Worm (Caenorhabditis elegans) whole organism, dauer: Measurements from ENCODE around the gene F20D1.3.

ENCODE experiments used
- unc-62 ChIP-seq: sonication (generic microtip); optimal IDR thresholded peaks from 2 replicates; lab custom pipeline; 2017; ENCODE audit warnings: missing biosample characterization, missing genetic modification reagents, missing genetic modification characterization

F20D1.3 gene

ce11 chrX:14975467-14976167 lies at the start of gene F20D1.3:
TSS of gene F20D1.3 (plus strand) at chrX:14976117.
- no peak for TF ChIP-seq unc-62 (GFP tag; lab: Kevin White, UChicago)

- TF ChIP-seq unc-62 (GFP tag; lab: Kevin White, UChicago), result no peak
Observed at ce11 chrX:14928854-14929253, 47.1 kb upstream of the F20D1.3 start, which contains the start of gene ntr-2. TSS of gene ntr-2 (minus strand) at chrX:14928954.

- no peak for TF ChIP-seq unc-62 (GFP tag; lab: Kevin White, UChicago)
Observed at ce11 chrX:14929512-14929911, 46.4 kb upstream of the F20D1.3 start.

ce11 chrX:14931443-14931842 lies 44.5 kb upstream of the F20D1.3 start:
- no peak for TF ChIP-seq unc-62 (GFP tag; lab: Kevin White, UChicago)

ce11 chrX:14938188-14938587 lies 37.7 kb upstream of the F20D1.3 start:
- no peak for TF ChIP-seq unc-62 (GFP tag; lab: Kevin White, UChicago)

- TF ChIP-seq unc-62 (GFP tag; lab: Kevin White, UChicago), result no peak
Observed at ce11 chrX:14946217-14946463, 29.8 kb upstream of the F20D1.3 start, which contains the start of gene mrp-5. TSS of gene mrp-5 (minus strand) at chrX:14946317.

- no peak for TF ChIP-seq unc-62 (GFP tag; lab: Kevin White, UChicago)
Observed at ce11 chrX:14946464-14947354, 29.2 kb upstream of the F20D1.3 start.

ce11 chrX:14947355-14947668 lies 28.6 kb upstream of the F20D1.3 start:
- no peak for TF ChIP-seq unc-62 (GFP tag; lab: Kevin White, UChicago)

ce11 chrX:14951797-14952196 lies 24.1 kb upstream of the F20D1.3 start:
- TF ChIP-seq unc-62 (GFP tag; lab: Kevin White, UChicago), result no peak

- TF ChIP-seq unc-62 (GFP tag; lab: Kevin White, UChicago), result no peak
Observed at ce11 chrX:14954548-14954947, 21.4 kb upstream of the F20D1.3 start, which contains the start of gene pag-3. TSS of gene pag-3 (minus strand) at chrX:14954648.

- TF ChIP-seq unc-62 (GFP tag; lab: Kevin White, UChicago), result no peak
Observed at ce11 chrX:14957176-14957575, 18.7 kb upstream of the F20D1.3 start.

- TF ChIP-seq unc-62 (GFP tag; lab: Kevin White, UChicago), result no peak
Observed at ce11 chrX:14958401-14958800, 17.5 kb upstream of the F20D1.3 start.

- no peak for TF ChIP-seq unc-62 (GFP tag; lab: Kevin White, UChicago)
Observed at ce11 chrX:14959393-14960073, 16.4 kb upstream of the F20D1.3 start.

- TF ChIP-seq unc-62 (GFP tag; lab: Kevin White, UChicago), result no peak
Observed at ce11 chrX:14960841-14961240, 15.1 kb upstream of the F20D1.3 start.

ce11 chrX:14961471-14961870 lies 14.4 kb upstream of the F20D1.3 start, which contains the start of gene idpp-3:
TSS of gene idpp-3 (minus strand) at chrX:14961571.
- no peak for TF ChIP-seq unc-62 (GFP tag; lab: Kevin White, UChicago)

ce11 chrX:14962456-14962855 lies 13.5 kb upstream of the F20D1.3 start, which contains the start of gene rgs-10:
TSS of gene rgs-10 (plus strand) at chrX:14962756.
- no peak for TF ChIP-seq unc-62 (GFP tag; lab: Kevin White, UChicago)
